Worm (Caenorhabditis elegans): Measurements from ENCODE around the gene srbc-63.

- TF ChIP-seq lin-15B (tag; optimal IDR thresholded peaks at IDR 0.05) (no peak), ztf-11 (tag; optimal IDR thresholded peaks at IDR 0.05) (no peak), fkh-10 (GFP tag; optimal IDR thresholded peaks at IDR 0.05) (no peak), lsy-2 (tag; optimal IDR thresholded peaks at IDR 0.05) (no peak), aly-2 (tag; optimal IDR thresholded peaks at IDR 0.05) (no peak), snpc-4 (tag; optimal IDR thresholded peaks at IDR 0.05) (no peak), tra-1 (GFP tag; IDR thresholded peaks at IDR 0.05) (no peak), lin-13 (GFP tag; optimal IDR thresholded peaks at IDR 0.05) (no peak), mxl-2 (GFP tag; conservative IDR thresholded peaks at IDR 0.05) (no peak), nhr-237 (tag; optimal IDR thresholded peaks at IDR 0.05) (no peak)
These were observed 13.8 kb downstream of the srbc-63 start, which contains the start of gene fbxa-199 for ce11 chrV:15398728-15399127.
